Fruit fly (Drosophila melanogaster): ENCODE measurements around the gene CG3061.

The CG3061 gene

dm6 chr3R:14024919-14025387 is 7.2 kb upstream of the CG3061 start (continued):
- TF ChIP-seq CG10959 (GFP tag; IDR thresholded peaks at IDR 0.05), result no peak
- no peak for TF ChIP-seq hkb (optimal IDR thresholded peaks at IDR 0.05)
- no peak; the same call in 1 of the 2 replicates for TF ChIP-seq hkb (GFP tag; IDR thresholded peaks at IDR 0.05)
- TF ChIP-seq CG8089 (GFP tag; optimal IDR thresholded peaks at IDR 0.05), result no peak
- no peak for TF ChIP-seq salm (tag; optimal IDR thresholded peaks at IDR 0.05)
- TF ChIP-seq CG15601 (tag; optimal IDR thresholded peaks at IDR 0.05), result peak; percentile 24
- no peak for TF ChIP-seq dan (GFP tag; IDR thresholded peaks at IDR 0.05)
- TF ChIP-seq CG18011 (GFP tag; optimal IDR thresholded peaks at IDR 0.05), result peak; percentile 14
- TF ChIP-seq Dbx (GFP tag; IDR thresholded peaks at IDR 0.05), result 0 out of 3 replicates have a peak, but pooled peaks have one; percentile 56
- TF ChIP-seq CG3995 (GFP tag; optimal IDR thresholded peaks at IDR 0.05), result peak; percentile 7
- TF ChIP-seq CG13624 (GFP tag; optimal IDR thresholded peaks at IDR 0.05), result peak; percentile 39
- peak; percentile 26 for TF ChIP-seq Dek (tag; optimal IDR thresholded peaks at IDR 0.05)
- peak; percentile 5 for TF ChIP-seq CG10654 (GFP tag; optimal IDR thresholded peaks at IDR 0.05)
- peak; percentile 51 for TF ChIP-seq CG12391 (tag; optimal IDR thresholded peaks at IDR 0.05)
- no peak; the same call in 1 of the 2 replicates for TF ChIP-seq Ada2b (GFP tag; IDR thresholded peaks at IDR 0.05)
- TF ChIP-seq Mrtf (GFP tag; IDR thresholded peaks at IDR 0.05), result no peak
- TF ChIP-seq NfI (GFP tag; optimal IDR thresholded peaks at IDR 0.05), result peak; percentile 57
- TF ChIP-seq CG18599 (GFP tag; optimal IDR thresholded peaks at IDR 0.05), result peak; percentile 71
- TF ChIP-seq Sox100B (GFP tag; optimal IDR thresholded peaks at IDR 0.05), result peak; percentile 30
- TF ChIP-seq grn (GFP tag; optimal IDR thresholded peaks at IDR 0.05), result no peak
- TF ChIP-seq BEAF-32 (GFP tag; optimal IDR thresholded peaks at IDR 0.05), result peak; percentile 8
- TF ChIP-seq nom (GFP tag; optimal IDR thresholded peaks at IDR 0.05), result peak; percentile 93
- peak; percentile 17 for TF ChIP-seq CG12659 (GFP tag; optimal IDR thresholded peaks at IDR 0.05)
- peak; percentile 27 for TF ChIP-seq run (tag; optimal IDR thresholded peaks at IDR 0.05)
- TF ChIP-seq schlank (tag; optimal IDR thresholded peaks at IDR 0.05), result no peak
- no peak for TF ChIP-seq nau (GFP tag; optimal IDR thresholded peaks at IDR 0.05)
- TF ChIP-seq sim (GFP tag; IDR thresholded peaks at IDR 0.05), result peak; percentile 68
- no peak for TF ChIP-seq CG7745 (tag; optimal IDR thresholded peaks at IDR 0.05)
- no peak for TF ChIP-seq CG4854 (GFP tag; optimal IDR thresholded peaks at IDR 0.05)
- no peak for TF ChIP-seq toy (GFP tag; IDR thresholded peaks at IDR 0.05)
- TF ChIP-seq ham (GFP tag; IDR thresholded peaks at IDR 0.05), result no peak
- TF ChIP-seq Rfx (GFP tag; IDR thresholded peaks at IDR 0.05), result peak; percentile 49
- peak; percentile 62 for TF ChIP-seq HLHmδ (GFP tag; optimal IDR thresholded peaks at IDR 0.05)
- peak; percentile 68 for TF ChIP-seq lilli (GFP tag; optimal IDR thresholded peaks at IDR 0.05)
- TF ChIP-seq Bgb (GFP tag; IDR thresholded peaks at IDR 0.05; ENCODE audit: partially characterized antibody), result peak; percentile 26; the same call in 1 of the 2 replicates
- no peak for TF ChIP-seq CG4404 (GFP tag; IDR thresholded peaks at IDR 0.05)
- no peak for TF ChIP-seq Elba2 (GFP tag; optimal IDR thresholded peaks at IDR 0.05)
- TF ChIP-seq HLH54F (GFP tag; optimal IDR thresholded peaks at IDR 0.05), result peak; percentile 18
- peak; percentile 40 for TF ChIP-seq ind (GFP tag; optimal IDR thresholded peaks at IDR 0.05)
- TF ChIP-seq odd (GFP tag; optimal IDR thresholded peaks at IDR 0.05), result peak; percentile 45
- TF ChIP-seq ato (GFP tag; IDR thresholded peaks at IDR 0.05; ENCODE audit: partially characterized antibody), result no peak
- TF ChIP-seq inv (GFP tag; IDR thresholded peaks at IDR 0.05; ENCODE audit: partially characterized antibody), result no peak
- TF ChIP-seq sna (GFP tag; IDR thresholded peaks at IDR 0.05; ENCODE audit: partially characterized antibody), result no peak
- TF ChIP-seq Gsc (GFP tag; IDR thresholded peaks at IDR 0.05), result no peak
- no peak for TF ChIP-seq gt (GFP tag; IDR thresholded peaks at IDR 0.05)
- TF ChIP-seq cad (GFP tag; optimal IDR thresholded peaks at IDR 0.05), result no peak
- no peak for TF ChIP-seq Neu2 (GFP tag; optimal IDR thresholded peaks at IDR 0.05; ENCODE audit: borderline replicate concordance)
- TF ChIP-seq Kr (GFP tag; optimal IDR thresholded peaks at IDR 0.05), result no peak
- TF ChIP-seq Fer2 (tag; optimal IDR thresholded peaks at IDR 0.05), result no peak
- TF ChIP-seq HHEX (GFP tag; optimal IDR thresholded peaks at IDR 0.05), result peak; percentile 60
